Worm (Caenorhabditis elegans): Measurements from ENCODE around the gene C18D11.10.
A peak's percentile ranks its signal among the peaks of the same experiment; 100 is the strongest.

C18D11.10 gene

ce11 chrIII:11830522-11831489 lies 23.3 kb downstream of the C18D11.10 start (continued):
- TF ChIP-seq repo-1 (tag; optimal IDR thresholded peaks at IDR 0.05) (peak; percentile 86), ztf-6 (GFP tag; IDR thresholded peaks at IDR 0.05) (no peak), Y67H2A.10 (GFP tag; conservative IDR thresholded peaks at IDR 0.05) (peak; percentile 60), ama-1 (optimal IDR thresholded peaks at IDR 0.05) (no peak), ama-1 (GFP tag; optimal IDR thresholded peaks at IDR 0.05) (peak in 1 of 2 experiments; percentile 94), lin-54 (GFP tag; optimal IDR thresholded peaks at IDR 0.05) (no peak), tbp1 (GFP tag; optimal IDR thresholded peaks at IDR 0.05) (no peak), lin-35 (GFP tag; optimal IDR thresholded peaks at IDR 0.05) (peak in 1 of 3 experiments; percentile 40), B0336.3 (GFP tag; IDR thresholded peaks at IDR 0.05) (peak; percentile 85), let-607 (tag; optimal IDR thresholded peaks at IDR 0.05) (no peak), snpc-1.3 (tag; optimal IDR thresholded peaks at IDR 0.05; ENCODE audit: insufficient read depth) (no peak), nfya-1 (tag; optimal IDR thresholded peaks at IDR 0.05; ENCODE audit: borderline replicate concordance, insufficient read depth) (no peak), attf-3 (GFP tag; conservative IDR thresholded peaks at IDR 0.05) (no peak), nfyb-1 (GFP tag; IDR thresholded peaks at IDR 0.05) (peak; percentile 84), mel-28 (tag; optimal IDR thresholded peaks at IDR 0.05; ENCODE audit: borderline replicate concordance) (no peak), tlf-1 (GFP tag; optimal IDR thresholded peaks at IDR 0.05) (no peak), ceh-91 (GFP tag; IDR thresholded peaks at IDR 0.05) (no peak; the same call in 1 of the 2 replicates), rpc-1 (optimal IDR thresholded peaks at IDR 0.05) (no peak), rpc-1 (tag; optimal IDR thresholded peaks at IDR 0.05) (no peak), die-1 (tag; optimal IDR thresholded peaks at IDR 0.05) (peak; percentile 26), ceh-100 (GFP tag; IDR thresholded peaks at IDR 0.05) (peak; percentile 65; the same call in 1 of the 2 replicates), him-1 (tag; optimal IDR thresholded peaks at IDR 0.05) (peak; percentile 99), aptf-2 (GFP tag; conservative IDR thresholded peaks at IDR 0.05) (no peak), lin-26 (GFP tag; IDR thresholded peaks at IDR 0.05) (peak; percentile 24; the same call in 1 of the 2 replicates), ztf-28 (GFP tag; IDR thresholded peaks at IDR 0.05) (no peak), attf-6 (GFP tag; IDR thresholded peaks at IDR 0.05) (no peak), ztf-18 (tag; optimal IDR thresholded peaks at IDR 0.05) (peak; percentile 18), ztf-3 (GFP tag; optimal IDR thresholded peaks at IDR 0.05) (peak; percentile 33), nhr-80 (tag; optimal IDR thresholded peaks at IDR 0.05) (no peak), unc-62 (GFP tag; optimal IDR thresholded peaks at IDR 0.05) (no peak), sea-2 (GFP tag; IDR thresholded peaks at IDR 0.05) (no peak), F39B2.1 (GFP tag; IDR thresholded peaks at IDR 0.05) (no peak), nfya-2 (GFP tag; IDR thresholded peaks at IDR 0.05) (no peak), nhr-27 (tag; optimal IDR thresholded peaks at IDR 0.05) (peak; percentile 53), rcor-1 (GFP tag; IDR thresholded peaks at IDR 0.05) (peak; percentile 52), K12H6.12 (tag; optimal IDR thresholded peaks at IDR 0.05) (no peak)

ce11 chrIII:11833449-11833848 lies 25.9 kb downstream of the C18D11.10 start:
- TF ChIP-seq ceh-91 (GFP tag; IDR thresholded peaks at IDR 0.05) (0 out of 2 replicates have a peak, but pooled peaks have one; percentile 23), zim-3 (tag; optimal IDR thresholded peaks at IDR 0.05) (peak; percentile 8), ceh-27 (GFP tag; optimal IDR thresholded peaks at IDR 0.05) (no peak), ztf-26 (tag; optimal IDR thresholded peaks at IDR 0.05) (no peak), nhr-80 (tag; optimal IDR thresholded peaks at IDR 0.05) (no peak), egrh-3 (GFP tag; IDR thresholded peaks at IDR 0.05) (peak; percentile 30; the same call in 1 of the 2 replicates), athp-1 (tag; optimal IDR thresholded peaks at IDR 0.05) (no peak), zfh-2 (GFP tag; conservative IDR thresholded peaks at IDR 0.05) (peak; percentile 84), nhr-27 (tag; optimal IDR thresholded peaks at IDR 0.05) (no peak), F37B4.10 (GFP tag; IDR thresholded peaks at IDR 0.05) (0 out of 2 replicates have a peak, but pooled peaks have one; percentile 46), lin-26 (GFP tag; IDR thresholded peaks at IDR 0.05) (no peak)
